Worm (Caenorhabditis elegans) whole organism, L4 larva: ENCODE data around the gene C11H1.7.
A peak's percentile ranks its signal among the peaks of the same experiment; 100 is the strongest.

Experiments
- F26F4.8 ChIP-seq: fragments of 200-800 bp; sonication (Bioruptor generic); conservative IDR thresholded peaks from 2 replicates; pipeline ENCODE4 v1.3.6; 2022; ENCODE audit warnings: missing genetic modification characterization, missing compliant biosample characterization
- R02D3.7 ChIP-seq: fragments of 150-350 bp; sonication (generic microtip); optimal IDR thresholded peaks from 3 replicates; lab custom pipeline; 2014; ENCODE audit warnings: missing biosample characterization, missing genetic modification characterization
- ama-1 ChIP-seq: fragments of 150-350 bp; optimal IDR thresholded peaks from 2 replicates; lab custom pipeline; 2014; ENCODE audit warnings: inconsistent platforms, mixed read lengths
- arid-1 ChIP-seq: fragments of 200-800 bp; sonication (Bioruptor generic); conservative IDR thresholded peaks from 2 replicates; pipeline ENCODE4 v1.3.6; 2022; ENCODE audit warnings: missing genetic modification reagents, missing genetic modification characterization, missing compliant biosample characterization
- attf-4 ChIP-seq: sonication (generic microtip); optimal IDR thresholded peaks from 3 replicates; lab custom pipeline; 2017; ENCODE audit warnings: missing biosample characterization, missing genetic modification characterization
- ceh-20 ChIP-seq: fragments of 200-800 bp; sonication (Bioruptor generic); IDR thresholded peaks from 2 replicates; pipeline ENCODE4 v1.3.6; 2022; ENCODE audit warnings: missing genetic modification reagents, missing genetic modification characterization, missing compliant biosample characterization
- ceh-28 ChIP-seq: fragments of 150-350 bp; optimal IDR thresholded peaks from 2 replicates; lab custom pipeline; 2014; ENCODE audit warnings: missing biosample characterization, missing genetic modification reagents, missing genetic modification characterization
- ceh-44 ChIP-seq: fragments of 200-800 bp; sonication (Bioruptor generic); IDR thresholded peaks from 2 replicates; pipeline ENCODE4 v1.3.6; 2022; ENCODE audit warnings: missing genetic modification reagents, missing genetic modification characterization, missing compliant biosample characterization
- ces-1 ChIP-seq: fragments of 150-350 bp; sonication (generic microtip); optimal IDR thresholded peaks from 4 replicates; lab custom pipeline; 2014; ENCODE audit warnings: missing biosample characterization, missing genetic modification reagents, missing genetic modification characterization
- cey-2 ChIP-seq: sonication (generic microtip); optimal IDR thresholded peaks from 3 replicates; lab custom pipeline; 2017; ENCODE audit warnings: missing genetic modification characterization, mild to moderate bottlenecking, missing compliant biosample characterization, antibody characterized with exemption, borderline replicate concordance; ENCODE audit not compliant: insufficient read depth
- ctbp-1 ChIP-seq: fragments of 200-800 bp; sonication (Bioruptor generic); IDR thresholded peaks from 2 replicates; pipeline ENCODE4 v1.3.6; 2022; ENCODE audit warnings: missing genetic modification reagents, missing genetic modification characterization, missing compliant biosample characterization
- dmd-8 ChIP-seq: fragments of 200-800 bp; sonication (Bioruptor generic); IDR thresholded peaks from 2 replicates; pipeline ENCODE4 v1.3.6; 2022; ENCODE audit warnings: missing genetic modification characterization, missing compliant biosample characterization
- dve-1 ChIP-seq: sonication (generic microtip); optimal IDR thresholded peaks from 2 replicates; lab custom pipeline; 2017; ENCODE audit warnings: antibody characterized with exemption, mild to moderate bottlenecking, missing genetic modification characterization, missing compliant biosample characterization; ENCODE audit not compliant: insufficient read depth
- gei-8 ChIP-seq: fragments of 200-800 bp; sonication (Bioruptor generic); optimal IDR thresholded peaks from 2 replicates; lab custom pipeline; 2018; ENCODE audit warnings: mild to moderate bottlenecking, missing genetic modification characterization, missing compliant biosample characterization
- hlh-11 ChIP-seq: fragments of 200-800 bp; sonication (Bioruptor generic); optimal IDR thresholded peaks from 2 replicates; lab custom pipeline; 2018; ENCODE audit warnings: mild to moderate bottlenecking, missing genetic modification characterization, missing compliant biosample characterization
- hmg-1.1 ChIP-seq: fragments of 200-800 bp; sonication (Bioruptor generic); IDR thresholded peaks from 2 replicates; pipeline ENCODE4 v1.3.6; 2022; ENCODE audit warnings: missing genetic modification reagents, missing genetic modification characterization, missing compliant biosample characterization
- lin-13 ChIP-seq: fragments of 150-350 bp; optimal IDR thresholded peaks from 2 replicates; lab custom pipeline; 2014; ENCODE audit warnings: missing biosample characterization, missing genetic modification reagents, missing genetic modification characterization
- lin-15B ChIP-seq: fragments of 150-350 bp; sonication (generic microtip); optimal IDR thresholded peaks from 3 replicates; lab custom pipeline; 2014; ENCODE audit warnings: missing biosample characterization, missing genetic modification characterization
- lir-3 ChIP-seq: sonication (generic microtip); optimal IDR thresholded peaks from 2 replicates; lab custom pipeline; 2016; ENCODE audit warnings: mild to moderate bottlenecking, missing genetic modification characterization, missing compliant biosample characterization
- lsy-2 ChIP-seq, 2 experiments: fragments of 150-350 bp in 1 of 2; sonication (generic microtip) in 1 of 2; optimal IDR thresholded peaks; 2 replicates each; lab custom pipeline; 2014 to 2017; ENCODE audit warnings: missing biosample characterization in 2 of 2, missing genetic modification characterization in 2 of 2
- madf-5 ChIP-seq, 2 experiments: fragments of 200-800 bp; sonication (Bioruptor generic); IDR thresholded peaks; 2 replicates each; pipeline ENCODE4 v1.3.6; 2022; ENCODE audit warnings: missing compliant biosample characterization in 2 of 2, missing genetic modification characterization in 2 of 2
- mep-1 ChIP-seq: fragments of 150-350 bp; sonication (generic microtip); optimal IDR thresholded peaks from 3 replicates; lab custom pipeline; 2014; ENCODE audit warnings: missing biosample characterization, missing genetic modification characterization
- nhr-102 ChIP-seq: sonication (generic microtip); optimal IDR thresholded peaks from 2 replicates; lab custom pipeline; 2016; ENCODE audit warnings: mild to moderate bottlenecking, missing genetic modification characterization, moderate library complexity, missing compliant biosample characterization
- nhr-11 ChIP-seq: fragments of 150-350 bp; optimal IDR thresholded peaks from 2 replicates; lab custom pipeline; 2014; ENCODE audit warnings: missing biosample characterization, missing genetic modification characterization
- nhr-48 ChIP-seq: sonication (generic microtip); optimal IDR thresholded peaks from 2 replicates; lab custom pipeline; 2016; ENCODE audit warnings: mild to moderate bottlenecking, missing genetic modification characterization, missing compliant biosample characterization
- nhr-76 ChIP-seq: fragments of 150-350 bp; optimal IDR thresholded peaks from 2 replicates; lab custom pipeline; 2014; ENCODE audit warnings: missing biosample characterization, missing genetic modification characterization
- php-3 ChIP-seq: fragments of 200-800 bp; sonication (Bioruptor generic); IDR thresholded peaks from 2 replicates; pipeline ENCODE4 v1.3.6; 2022; ENCODE audit warnings: missing genetic modification reagents, missing genetic modification characterization, missing compliant biosample characterization
- set-16 ChIP-seq: fragments of 200-800 bp; sonication (Bioruptor generic); IDR thresholded peaks from 2 replicates; pipeline ENCODE4 v1.3.6; 2022; ENCODE audit warnings: missing genetic modification reagents, missing genetic modification characterization, missing compliant biosample characterization
- tra-1 ChIP-seq: fragments of 200-800 bp; sonication (Bioruptor generic); IDR thresholded peaks from 2 replicates; pipeline ENCODE4 v1.3.6; 2022; ENCODE audit warnings: missing genetic modification reagents, missing genetic modification characterization, missing compliant biosample characterization
- unc-62 ChIP-seq, 3 experiments: fragments of 150-350 bp in 1 of 3; sonication (generic microtip); optimal IDR thresholded peaks in 2 of 3; peaks in 1 of 3; 1 replicate in 1 of 3; 2 replicates in 2 of 3; lab custom pipeline; 2014 to 2017; ENCODE audit warnings: missing biosample characterization in 3 of 3, missing genetic modification characterization in 3 of 3, missing genetic modification reagents in 3 of 3, missing genotype in 1 of 3
- zag-1 ChIP-seq: fragments of 150-350 bp; optimal IDR thresholded peaks from 2 replicates; lab custom pipeline; 2014; ENCODE audit warnings: missing biosample characterization, missing genetic modification characterization

C11H1.7 gene

ce11 chrX:14335220-14335619, 8.0 kb downstream of the C11H1.7 start, which contains the start of gene K04G11.1:
K04G11.1 (plus strand) TSS chrX:14335520.
- TF ChIP-seq lsy-2 (tag; optimal IDR thresholded peaks at IDR 0.05; lab: Kevin White, UChicago) (no peak), mep-1 (tag; lab: Kevin White, UChicago) (no peak), unc-62 (GFP tag; optimal IDR thresholded peaks at IDR 0.05 in 1 of 2; lab: Kevin White, UChicago) (no peak), unc-62 (tag; optimal IDR thresholded peaks at IDR 0.05; lab: Kevin White, UChicago) (no peak), tra-1 (GFP tag; lab: Robert Waterston, UW) (no peak), ama-1 (lab: Kevin White, UChicago) (no peak), attf-4 (no peak), F26F4.8 (no peak), ces-1 (GFP tag; lab: Kevin White, UChicago) (no peak), ceh-20 (GFP tag; lab: Robert Waterston, UW) (no peak), ceh-28 (tag; lab: Kevin White, UChicago) (no peak), cey-2 (tag; lab: Kevin White, UChicago) (no peak), nhr-102 (tag; lab: Kevin White, UChicago) (no peak), hmg-1.1 (GFP tag; lab: Robert Waterston, UW) (no peak), gei-8 (GFP tag; lab: Kevin White, UChicago) (no peak), arid-1 (GFP tag; lab: Robert Waterston, UW) (no peak), zag-1 (tag; lab: Kevin White, UChicago) (no peak), ctbp-1 (GFP tag; lab: Robert Waterston, UW) (no peak), madf-5 (GFP tag; IDR thresholded peaks at IDR 0.05; lab: Robert Waterston, UW) (no peak)

ce11 chrX:14335621-14336020, 8.4 kb downstream of the C11H1.7 start:
- TF ChIP-seq lin-15B: no peak
- peak; percentile 22; the same call in 1 of the 2 replicates for TF ChIP-seq set-16
- peak; percentile 22 for TF ChIP-seq hlh-11
- TF ChIP-seq R02D3.7: no peak

DNA sequence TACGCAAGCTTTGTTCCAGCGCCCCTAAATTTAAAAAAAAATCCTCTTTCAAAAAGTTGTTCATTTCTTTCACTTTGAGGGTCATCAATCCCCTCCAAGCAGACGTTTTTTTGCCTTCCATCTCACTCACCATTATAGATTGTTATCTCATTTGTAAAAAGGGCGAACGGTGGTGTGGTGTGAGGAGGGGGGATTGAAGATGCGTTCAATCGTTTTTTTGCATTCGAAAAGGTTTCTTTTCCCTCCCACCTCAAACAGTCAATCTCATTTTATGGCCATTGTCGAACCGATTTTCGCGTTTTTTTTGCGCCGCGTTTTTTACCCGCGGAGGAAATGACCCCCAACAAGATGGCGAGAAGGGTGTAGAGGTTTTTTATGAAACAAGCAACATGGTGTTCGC, 11.7 kb downstream of the C11H1.7 start:
- no peak for TF ChIP-seq php-3 (GFP tag; lab: Robert Waterston, UW)
- TF ChIP-seq dmd-8 (GFP tag; lab: Robert Waterston, UW): no peak
- peak in 1 of 2 experiments; percentile 84 for TF ChIP-seq unc-62 (GFP tag; optimal IDR thresholded peaks at IDR 0.05 in 1 of 2; lab: Kevin White, UChicago)
- TF ChIP-seq unc-62 (tag; optimal IDR thresholded peaks at IDR 0.05; lab: Kevin White, UChicago): no peak
- no peak for TF ChIP-seq tra-1 (GFP tag; lab: Robert Waterston, UW)

DNA sequence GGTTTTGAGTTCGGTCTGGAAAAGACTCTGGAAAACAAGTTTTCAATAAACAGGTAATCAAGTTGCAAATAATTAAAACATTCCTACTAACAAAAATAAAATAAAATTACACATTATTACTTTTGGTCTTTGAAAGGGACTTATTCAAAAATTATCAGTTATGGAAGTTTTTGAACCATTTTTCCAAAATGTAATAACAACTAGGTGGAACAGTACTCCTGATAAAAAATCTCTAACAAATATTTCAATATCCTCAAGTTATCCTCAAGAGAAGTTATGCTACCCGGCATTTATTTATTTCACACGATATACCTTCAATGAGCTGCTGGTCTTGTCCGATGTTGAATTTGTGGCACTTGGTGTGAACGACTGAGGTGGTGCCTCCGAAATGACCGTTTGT, 12.5 kb downstream of the C11H1.7 start:
- TF ChIP-seq unc-62 (GFP tag; optimal IDR thresholded peaks at IDR 0.05 in 1 of 2; lab: Kevin White, UChicago) (peak in 1 of 2 experiments; percentile 54), unc-62 (tag; optimal IDR thresholded peaks at IDR 0.05; lab: Kevin White, UChicago) (no peak), lir-3 (tag; lab: Kevin White, UChicago) (no peak)

DNA sequence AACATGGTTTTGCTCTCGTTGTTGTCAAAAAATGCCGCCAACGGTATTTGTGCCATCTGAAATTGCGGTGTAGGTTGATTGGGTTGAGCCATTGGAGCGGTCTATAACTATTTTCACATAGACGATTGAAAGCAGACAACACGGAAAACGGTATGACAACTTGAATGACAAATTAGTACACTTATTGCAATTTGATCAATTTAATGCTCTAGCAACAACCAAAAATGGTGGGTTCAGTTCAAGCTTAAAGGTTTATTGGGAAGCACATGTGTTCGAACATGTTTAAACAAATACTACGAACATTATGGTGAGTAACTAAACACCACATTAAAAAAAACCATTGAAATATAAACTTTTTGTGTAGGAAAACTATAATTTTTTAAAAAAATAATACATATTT, 13.2 kb downstream of the C11H1.7 start, which contains the start of gene sel-7:
TSS of gene sel-7 (minus strand) at position 101 of the 400 bp plus-strand sequence.
- TF ChIP-seq nhr-11 (no peak), lsy-2 (tag; optimal IDR thresholded peaks at IDR 0.05; lab: Kevin White, UChicago) (no peak)

DNA sequence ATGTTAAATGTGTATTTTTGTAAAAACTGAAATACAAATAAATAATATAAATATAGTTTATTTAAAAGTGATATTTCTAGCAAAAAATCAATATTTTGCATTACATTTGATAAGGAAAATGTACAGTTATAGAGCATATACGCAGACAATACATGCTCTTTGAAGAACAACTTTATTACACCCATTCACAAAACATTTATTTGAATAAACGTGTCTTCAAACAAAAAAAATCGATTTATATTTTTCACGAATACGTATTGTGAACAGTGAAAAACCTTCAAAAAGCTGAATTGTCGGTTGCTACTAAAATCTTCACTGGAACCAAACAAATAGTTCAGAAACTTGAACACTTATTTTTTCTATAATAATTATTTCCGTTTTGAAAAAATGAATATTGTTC, 20.4 kb downstream of the C11H1.7 start, which contains the start of gene K04G11.3:
TSS of gene K04G11.3 (minus strand) at position 101 of the 400 bp plus-strand sequence.
- TF ChIP-seq ceh-44 (GFP tag; lab: Robert Waterston, UW): no peak
- no peak for TF ChIP-seq lin-13 (GFP tag; lab: Kevin White, UChicago)
- TF ChIP-seq cey-2 (tag; lab: Kevin White, UChicago): no peak
- TF ChIP-seq nhr-48 (tag; lab: Kevin White, UChicago): no peak
- no peak for TF ChIP-seq hlh-11
- no peak for TF ChIP-seq dve-1 (tag; lab: Kevin White, UChicago)
- no peak for TF ChIP-seq R02D3.7
- TF ChIP-seq nhr-76 (tag; lab: Kevin White, UChicago): no peak
- TF ChIP-seq, all 104 proteins: peak for 0
